Worm (Caenorhabditis elegans) whole organism, L1 larva: Measurements from ENCODE around the gene gcp-2.2.

Experiments used
- ama-1 ChIP-seq: fragments of 150-350 bp; optimal IDR thresholded peaks from 2 replicates; lab custom pipeline; 2014
- ces-1 ChIP-seq: fragments of 150-350 bp; optimal IDR thresholded peaks from 2 replicates; lab custom pipeline; 2014; ENCODE audit warnings: missing biosample characterization, missing genetic modification reagents, missing genetic modification characterization
- dpl-1 ChIP-seq, 3 experiments: fragments of 150-350 bp in 2 of 3; sonication (generic microtip) in 1 of 3; optimal IDR thresholded peaks; 2 replicates each; lab custom pipeline; 2014 to 2017; ENCODE audit warnings: missing biosample characterization in 3 of 3, missing genetic modification characterization in 3 of 3, missing genetic modification reagents in 3 of 3
- elt-2 ChIP-seq: sonication (generic microtip); optimal IDR thresholded peaks from 2 replicates; lab custom pipeline; 2016; ENCODE audit warnings: missing genetic modification characterization, mild to moderate bottlenecking, inconsistent platforms, missing compliant biosample characterization, missing genetic modification reagents
- nhr-11 ChIP-seq: fragments of 150-350 bp; optimal IDR thresholded peaks from 2 replicates; lab custom pipeline; 2014; ENCODE audit warnings: missing biosample characterization, missing genetic modification characterization
- nhr-237 ChIP-seq: fragments of 150-350 bp; optimal IDR thresholded peaks from 2 replicates; lab custom pipeline; 2014; ENCODE audit warnings: missing biosample characterization, missing genetic modification characterization
- skn-1 ChIP-seq: fragments of 150-350 bp; optimal IDR thresholded peaks from 2 replicates; lab custom pipeline; 2014; ENCODE audit warnings: missing biosample characterization, missing genetic modification characterization
- snpc-4 ChIP-seq: fragments of 150-350 bp; optimal IDR thresholded peaks from 2 replicates; lab custom pipeline; 2014; ENCODE audit warnings: missing biosample characterization, missing genetic modification characterization
- unc-130 ChIP-seq: fragments of 150-350 bp; optimal IDR thresholded peaks from 2 replicates; lab custom pipeline; 2017; ENCODE audit warnings: missing biosample characterization, missing genetic modification characterization, inconsistent platforms
- unc-86 ChIP-seq: sonication (generic microtip); optimal IDR thresholded peaks from 2 replicates; lab custom pipeline; 2016; ENCODE audit warnings: missing genetic modification characterization, missing compliant biosample characterization

ce11 chrX:11574167-11574566, 36.7 kb downstream of the gcp-2.2 start:
- no peak for TF ChIP-seq snpc-4 (tag; lab: Kevin White, UChicago)
- no peak for TF ChIP-seq unc-86 (tag; lab: Kevin White, UChicago)
- TF ChIP-seq dpl-1 (GFP tag; optimal IDR thresholded peaks at IDR 0.05; lab: Kevin White, UChicago), result no peak
- TF ChIP-seq unc-130 (tag; lab: Kevin White, UChicago), result no peak
- no peak for TF ChIP-seq ces-1 (GFP tag; lab: Kevin White, UChicago)
- TF ChIP-seq skn-1 (tag; lab: Kevin White, UChicago), result no peak
- TF ChIP-seq elt-2 (tag; lab: Kevin White, UChicago), result no peak
- TF ChIP-seq ama-1 (lab: Kevin White, UChicago), result no peak
- no peak for TF ChIP-seq nhr-11 (tag; lab: Kevin White, UChicago)
- no peak for TF ChIP-seq nhr-237 (tag; lab: Kevin White, UChicago)
